Fruit fly (Drosophila melanogaster) whole organism, wandering third instar larva: ENCODE data around the gene CDK2AP1.

ENCODE experiments used
- Abd-B ChIP-seq: fragments of >200 bp; optimal IDR thresholded peaks from 2 replicates; lab custom pipeline; 2017; ENCODE audit warnings: missing biosample characterization, missing genetic modification characterization
- CG32264 ChIP-seq: fragments of 200-800 bp; sonication (Bioruptor generic); optimal IDR thresholded peaks from 2 replicates; lab custom pipeline; 2016; ENCODE audit warnings: missing biosample characterization, missing genetic modification characterization
- CG9705 ChIP-seq: fragments of 200-800 bp; sonication (Bioruptor generic); optimal IDR thresholded peaks from 2 replicates; lab custom pipeline; 2018; ENCODE audit warnings: missing biosample characterization, mild to moderate bottlenecking, missing genetic modification characterization
- CrebA ChIP-seq: fragments of 200-800 bp; sonication (Bioruptor generic); optimal IDR thresholded peaks from 2 replicates; lab custom pipeline; 2016; ENCODE audit warnings: missing biosample characterization, mild to moderate bottlenecking, missing genetic modification characterization, borderline replicate concordance
- Dfd ChIP-seq: fragments of >200 bp; optimal IDR thresholded peaks from 2 replicates; lab custom pipeline; 2017; ENCODE audit warnings: missing biosample characterization, missing genetic modification characterization
- Dif ChIP-seq: fragments of 200-275, 200-300 bp; sonication (Bioruptor generic); optimal IDR thresholded peaks from 2 replicates; lab custom pipeline; 2018; ENCODE audit warnings: missing biosample characterization, missing genetic modification characterization; ENCODE audit not compliant: partially characterized antibody
- HLH106 ChIP-seq: fragments of 200-800 bp; optimal IDR thresholded peaks from 3 replicates; lab custom pipeline; 2019; ENCODE audit warnings: missing biosample characterization, mild to moderate bottlenecking, missing genetic modification characterization, moderate library complexity
- Hnf4 ChIP-seq: fragments of 200-800 bp; sonication (Bioruptor generic); optimal IDR thresholded peaks from 2 replicates; lab custom pipeline; 2016; ENCODE audit warnings: missing biosample characterization, mild to moderate bottlenecking, missing genetic modification characterization
- Hr78 ChIP-seq: fragments of >200 bp; optimal IDR thresholded peaks from 2 replicates; lab custom pipeline; 2017; ENCODE audit warnings: missing biosample characterization, missing genetic modification characterization
- Hr83 ChIP-seq: fragments of 200-300 bp; sonication (Bioruptor generic); optimal IDR thresholded peaks from 2 replicates; lab custom pipeline; 2016; ENCODE audit warnings: missing biosample characterization, mild to moderate bottlenecking, missing genetic modification characterization, moderate library complexity; ENCODE audit not compliant: poor library complexity, severe bottlenecking
- Jra ChIP-seq: sonication (Bioruptor generic); optimal IDR thresholded peaks from 2 replicates; lab custom pipeline; 2016; ENCODE audit warnings: missing biosample characterization, missing genetic modification characterization
- Mio ChIP-seq: sonication (Bioruptor generic); optimal IDR thresholded peaks from 2 replicates; lab custom pipeline; 2016; ENCODE audit warnings: missing biosample characterization, missing genetic modification characterization
- Myc ChIP-seq: fragments of >200 bp; optimal IDR thresholded peaks from 2 replicates; lab custom pipeline; 2017
- N ChIP-seq: fragments of >200 bp; optimal IDR thresholded peaks from 2 replicates; lab custom pipeline; 2018; ENCODE audit warnings: missing biosample characterization, missing external identifiers, missing genetic modification characterization
- OdsH ChIP-seq: fragments of 200-800 bp; sonication (Bioruptor generic); optimal IDR thresholded peaks from 2 replicates; lab custom pipeline; 2016; ENCODE audit warnings: missing biosample characterization, mild to moderate bottlenecking, missing genetic modification characterization
- Rel ChIP-seq, 2 experiments: fragments of 200-800 bp; sonication (Bioruptor generic) in 1 of 2; optimal IDR thresholded peaks; 2 replicates in 1 of 2; 3 replicates in 1 of 2; lab custom pipeline; 2016 to 2019; ENCODE audit warnings: mild to moderate bottlenecking in 2 of 2, missing biosample characterization in 2 of 2, missing genetic modification characterization in 2 of 2, moderate library complexity in 1 of 2
- Sp1 ChIP-seq: fragments of 200-800 bp; sonication (Bioruptor generic); optimal IDR thresholded peaks from 3 replicates; lab custom pipeline; 2019; ENCODE audit warnings: missing biosample characterization, mild to moderate bottlenecking, missing genetic modification characterization, moderate library complexity
- br ChIP-seq: fragments of 200-800 bp; sonication (Bioruptor generic); optimal IDR thresholded peaks from 2 replicates; lab custom pipeline; 2016; ENCODE audit warnings: missing biosample characterization, missing genetic modification characterization
- brk ChIP-seq: fragments of 200-800 bp; sonication (Bioruptor generic); optimal IDR thresholded peaks from 2 replicates; lab custom pipeline; 2016; ENCODE audit warnings: missing biosample characterization, mild to moderate bottlenecking, missing genetic modification characterization
- dl ChIP-seq, 2 experiments: fragments of 175-275, 200-275 bp in 1 of 2; fragments of 200-275 bp in 1 of 2; sonication (Bioruptor generic); optimal IDR thresholded peaks; lab custom pipeline; 2018; ENCODE audit warnings: mild to moderate bottlenecking in 2 of 2, missing biosample characterization in 2 of 2, missing genetic modification characterization in 2 of 2, moderate library complexity in 2 of 2; ENCODE audit not compliant: partially characterized antibody in 2 of 2, insufficient read depth in 1 of 2
- dmrt93B ChIP-seq: fragments of 200-800 bp; sonication (Bioruptor generic); optimal IDR thresholded peaks from 2 replicates; lab custom pipeline; 2018; ENCODE audit warnings: missing biosample characterization, mild to moderate bottlenecking, missing genetic modification characterization
- ey ChIP-seq: fragments of 200-800 bp; sonication (Bioruptor generic); optimal IDR thresholded peaks from 2 replicates; lab custom pipeline; 2016; ENCODE audit warnings: missing biosample characterization, missing genetic modification characterization
- foxo ChIP-seq, 2 experiments: fragments of 200-800 bp; sonication (Bioruptor generic); optimal IDR thresholded peaks; 2 replicates in 1 of 2; 3 replicates in 1 of 2; lab custom pipeline; 2016 to 2017; ENCODE audit warnings: missing biosample characterization in 2 of 2, missing genetic modification characterization in 2 of 2
- fru ChIP-seq: fragments of 200-800 bp; sonication (Bioruptor generic); optimal IDR thresholded peaks from 3 replicates; lab custom pipeline; 2016; ENCODE audit warnings: missing biosample characterization, mild to moderate bottlenecking, missing genetic modification characterization
- h ChIP-seq: fragments of 200-800 bp; sonication (Bioruptor generic); optimal IDR thresholded peaks from 3 replicates; lab custom pipeline; 2016; ENCODE audit warnings: missing biosample characterization, mild to moderate bottlenecking, missing genetic modification characterization
- jim ChIP-seq: fragments of 175-275, 200-325 bp; sonication (Bioruptor generic); optimal IDR thresholded peaks from 2 replicates; lab custom pipeline; 2016; ENCODE audit warnings: missing biosample characterization, mild to moderate bottlenecking, missing genetic modification characterization
- lola ChIP-seq: fragments of >200 bp; optimal IDR thresholded peaks from 2 replicates; lab custom pipeline; 2017; ENCODE audit warnings: missing biosample characterization, missing genetic modification characterization
- pan ChIP-seq: fragments of >200 bp; optimal IDR thresholded peaks from 2 replicates; lab custom pipeline; 2017
- psq ChIP-seq: fragments of 200-800 bp; sonication (Bioruptor generic); optimal IDR thresholded peaks from 3 replicates; lab custom pipeline; 2017; ENCODE audit warnings: missing biosample characterization, mild to moderate bottlenecking, missing genetic modification characterization, moderate library complexity
- rgr ChIP-seq: fragments of 200-800 bp; sonication (Bioruptor generic); optimal IDR thresholded peaks from 3 replicates; lab custom pipeline; 2016; ENCODE audit warnings: missing biosample characterization, mild to moderate bottlenecking, missing genetic modification characterization
- sage ChIP-seq: fragments of 200-800 bp; sonication (Bioruptor generic); optimal IDR thresholded peaks from 2 replicates; lab custom pipeline; 2016; ENCODE audit warnings: missing biosample characterization, mild to moderate bottlenecking, missing genetic modification characterization
- sv ChIP-seq: fragments of 200-800 bp; sonication (Bioruptor generic); optimal IDR thresholded peaks from 3 replicates; lab custom pipeline; 2016; ENCODE audit warnings: missing biosample characterization, missing genetic modification characterization
- tai ChIP-seq: sonication (Bioruptor generic); optimal IDR thresholded peaks from 2 replicates; lab custom pipeline; 2016; ENCODE audit warnings: missing biosample characterization, missing genetic modification characterization
- usp ChIP-seq: fragments of >200 bp; optimal IDR thresholded peaks from 2 replicates; lab custom pipeline; 2017; ENCODE audit warnings: missing biosample characterization, missing genetic modification characterization

CDK2AP1 gene

dm6 chrX:11140163-11140562 lies 2.5 kb downstream of the CDK2AP1 start, which contains the start of gene ssp7:
Gene ssp7 (minus strand): TSS chrX:11140263.
- TF ChIP-seq dmrt93B (GFP tag; lab: Kevin White, UChicago) (no peak), OdsH (GFP tag; lab: Kevin White, UChicago) (no peak), Hr83 (GFP tag; lab: Kevin White, UChicago) (no peak), HLH106 (tag; lab: Kevin White, UChicago) (no peak), Rel (GFP tag; optimal IDR thresholded peaks at IDR 0.05; lab: Kevin White, UChicago) (no peak), Rel (tag; optimal IDR thresholded peaks at IDR 0.05; lab: Kevin White, UChicago) (no peak), Mio (GFP tag; lab: Kevin White, UChicago) (no peak), br (GFP tag; lab: Kevin White, UChicago) (no peak), dl (GFP tag; optimal IDR thresholded peaks at IDR 0.05; lab: Kevin White, UChicago; ENCODE audit: insufficient read depth in 1 of 2, partially characterized antibody in 2 of 2) (no peak), CG9705 (GFP tag; lab: Kevin White, UChicago) (no peak), ey (GFP tag; lab: Kevin White, UChicago) (no peak), jim (no peak), lola (GFP tag; lab: Kevin White, UChicago) (no peak)

dm6 chrX:11141785-11142591 lies 4.3 kb downstream of the CDK2AP1 start, which contains the start of the genes CG15199 and CG15202:
Gene CG15199 (minus strand): TSS chrX:11141835.
Gene CG15202 (plus strand): TSS chrX:11142541.
- no peak for TF ChIP-seq ey (GFP tag; lab: Kevin White, UChicago)
- TF ChIP-seq Hr83 (GFP tag; lab: Kevin White, UChicago): no peak
- TF ChIP-seq lola (GFP tag; lab: Kevin White, UChicago): no peak
- TF ChIP-seq Hr78 (GFP tag; lab: Kevin White, UChicago): no peak
- TF ChIP-seq brk (GFP tag; lab: Kevin White, UChicago): no peak

dm6 chrX:11143820-11144219 lies 6.2 kb downstream of the CDK2AP1 start, which contains the start of gene CG15201:
Gene CG15201 (plus strand): TSS chrX:11144120.
- TF ChIP-seq CG32264 (GFP tag; lab: Kevin White, UChicago) (no peak), Mio (GFP tag; lab: Kevin White, UChicago) (no peak), sv (GFP tag; lab: Kevin White, UChicago) (no peak), CrebA (GFP tag; lab: Kevin White, UChicago) (no peak), Jra (GFP tag; lab: Kevin White, UChicago) (no peak), CG9705 (GFP tag; lab: Kevin White, UChicago) (no peak), pan (lab: Kevin White, UChicago) (no peak), ey (GFP tag; lab: Kevin White, UChicago) (no peak), Abd-B (GFP tag; lab: Kevin White, UChicago) (no peak), Dfd (GFP tag; lab: Kevin White, UChicago) (no peak)

- TF ChIP-seq Hnf4 (GFP tag; lab: Kevin White, UChicago): no peak
- no peak for TF ChIP-seq dl (GFP tag; optimal IDR thresholded peaks at IDR 0.05; lab: Kevin White, UChicago; ENCODE audit: insufficient read depth in 1 of 2, partially characterized antibody in 2 of 2)
- TF ChIP-seq rgr (GFP tag; lab: Kevin White, UChicago): no peak
- no peak for TF ChIP-seq brk (GFP tag; lab: Kevin White, UChicago)
- no peak for TF ChIP-seq Hr78 (GFP tag; lab: Kevin White, UChicago)
- no peak for TF ChIP-seq CrebA (GFP tag; lab: Kevin White, UChicago)
- no peak for TF ChIP-seq Sp1
- TF ChIP-seq Myc (lab: Kevin White, UChicago): no peak
- no peak for TF ChIP-seq psq
These were observed 6.9 kb downstream of the CDK2AP1 start for dm6 chrX:11144575-11144974.

- TF ChIP-seq CG32264 (GFP tag; lab: Kevin White, UChicago): peak; percentile 12
- peak in 1 of 2 experiments; percentile 55 for TF ChIP-seq foxo (GFP tag; optimal IDR thresholded peaks at IDR 0.05; lab: Kevin White, UChicago)
- no peak for TF ChIP-seq jim
- no peak for TF ChIP-seq pan (lab: Kevin White, UChicago)
- no peak for TF ChIP-seq N (GFP tag; lab: Kevin White, UChicago)
- no peak for TF ChIP-seq Dif (GFP tag; lab: Kevin White, UChicago)
- TF ChIP-seq fru: peak; percentile 48
- TF ChIP-seq HLH106 (tag; lab: Kevin White, UChicago): peak; percentile 51
- no peak for TF ChIP-seq dmrt93B (GFP tag; lab: Kevin White, UChicago)
- no peak for TF ChIP-seq brk (GFP tag; lab: Kevin White, UChicago)
- no peak for TF ChIP-seq Mio (GFP tag; lab: Kevin White, UChicago)
- TF ChIP-seq tai: no peak
- TF ChIP-seq Myc (lab: Kevin White, UChicago): no peak
- TF ChIP-seq usp (GFP tag; lab: Kevin White, UChicago): no peak
- no peak for TF ChIP-seq Hr78 (GFP tag; lab: Kevin White, UChicago)
- peak; percentile 20 for TF ChIP-seq OdsH (GFP tag; lab: Kevin White, UChicago)
- peak; percentile 13 for TF ChIP-seq br (GFP tag; lab: Kevin White, UChicago)
- peak; percentile 28 for TF ChIP-seq ey (GFP tag; lab: Kevin White, UChicago)
- TF ChIP-seq sage (GFP tag; lab: Kevin White, UChicago): no peak
- peak; percentile 40 for TF ChIP-seq rgr (GFP tag; lab: Kevin White, UChicago)
- peak; percentile 39 for TF ChIP-seq Sp1
- peak; percentile 31 for TF ChIP-seq h
- TF ChIP-seq Jra (GFP tag; lab: Kevin White, UChicago): no peak
- no peak for TF ChIP-seq Rel (GFP tag; optimal IDR thresholded peaks at IDR 0.05; lab: Kevin White, UChicago)
- no peak for TF ChIP-seq Rel (tag; optimal IDR thresholded peaks at IDR 0.05; lab: Kevin White, UChicago)
These were observed 9.0 kb downstream of the CDK2AP1 start for dm6 chrX:11146598-11147176.
